Worm (Caenorhabditis elegans): ENCODE measurements around the gene ZK637.4.

Gene ZK637.4

ce11 chrIII:8904044-8904443, 10.5 kb downstream of the ZK637.4 start, which contains the start of gene lin-9 (continued):
- TF ChIP-seq nhr-47 (tag; optimal IDR thresholded peaks at IDR 0.05) (peak; percentile 98), unc-30 (tag; optimal IDR thresholded peaks at IDR 0.05) (no peak), ztf-11 (tag; optimal IDR thresholded peaks at IDR 0.05) (peak in 1 of 2 experiments; percentile 90), lsy-2 (tag; optimal IDR thresholded peaks at IDR 0.05) (peak; percentile 100), nhr-85 (tag) (peak; percentile 96), ceh-88 (GFP tag; IDR thresholded peaks at IDR 0.05) (peak; percentile 91), fkh-8 (tag; optimal IDR thresholded peaks at IDR 0.05) (peak; percentile 96), lin-15B (tag; optimal IDR thresholded peaks at IDR 0.05) (peak; percentile 98), snpc-4 (tag; optimal IDR thresholded peaks at IDR 0.05) (peak; percentile 79), tlp-1 (tag; optimal IDR thresholded peaks at IDR 0.05) (no peak), mdl-1 (tag; optimal IDR thresholded peaks at IDR 0.05) (peak in 1 of 2 experiments; percentile 92), nhr-84 (tag; optimal IDR thresholded peaks at IDR 0.05) (no peak), snu-23 (GFP tag; optimal IDR thresholded peaks at IDR 0.05) (peak; percentile 99), elt-3 (tag; optimal IDR thresholded peaks at IDR 0.05) (peak in 4 of 6 experiments; percentile 61 to 90 (median 74)), C04F5.9 (tag; optimal IDR thresholded peaks at IDR 0.05) (peak; percentile 100), Y116A8C.19 (tag; optimal IDR thresholded peaks at IDR 0.05; ENCODE audit: borderline replicate concordance) (no peak), nhr-237 (tag; optimal IDR thresholded peaks at IDR 0.05) (peak; percentile 72), grh-1 (GFP tag; IDR thresholded peaks at IDR 0.05) (peak; percentile 95), fkh-4 (tag; optimal IDR thresholded peaks at IDR 0.05; ENCODE audit: borderline replicate concordance) (peak; percentile 80), unc-62 (GFP tag; optimal IDR thresholded peaks at IDR 0.05) (no peak), nhr-77 (tag; optimal IDR thresholded peaks at IDR 0.05) (peak; percentile 91), ztf-4 (tag; optimal IDR thresholded peaks at IDR 0.05) (peak; percentile 94), lin-14 (GFP tag; optimal IDR thresholded peaks at IDR 0.05) (peak; percentile 99), aha-1 (tag; optimal IDR thresholded peaks at IDR 0.05) (peak; percentile 50), egl-27 (tag; optimal IDR thresholded peaks at IDR 0.05) (peak; percentile 20 to 37), mep-1 (tag; optimal IDR thresholded peaks at IDR 0.05) (peak; percentile 97), ceh-8 (GFP tag; optimal IDR thresholded peaks at IDR 0.05) (peak; percentile 93), C34B4.2 (tag; optimal IDR thresholded peaks at IDR 0.05) (peak; percentile 90), nhr-90 (tag; optimal IDR thresholded peaks at IDR 0.05; ENCODE audit: poor library complexity) (peak; percentile 96), blmp-1 (tag; optimal IDR thresholded peaks at IDR 0.05) (peak; percentile 92), ceh-90 (tag; optimal IDR thresholded peaks at IDR 0.05) (peak; percentile 56), mab-9 (GFP tag; IDR thresholded peaks at IDR 0.05) (peak; percentile 93)

- peak; percentile 41 to 47 for TF ChIP-seq lin-35 (GFP tag; optimal IDR thresholded peaks at IDR 0.05)
- TF ChIP-seq swsn-7 (tag; optimal IDR thresholded peaks at IDR 0.05) = peak; percentile 35
- TF ChIP-seq vab-15 (tag; optimal IDR thresholded peaks at IDR 0.05) = no peak
- TF ChIP-seq nhr-20 (tag; optimal IDR thresholded peaks at IDR 0.05) = peak; percentile 4
- no peak for TF ChIP-seq sptf-1 (tag; optimal IDR thresholded peaks at IDR 0.05)
- TF ChIP-seq jun-1 (tag; optimal IDR thresholded peaks at IDR 0.05) = no peak
- no peak for TF ChIP-seq elt-2 (tag; optimal IDR thresholded peaks at IDR 0.05)
- TF ChIP-seq unc-130 (tag; optimal IDR thresholded peaks at IDR 0.05) = no peak
- TF ChIP-seq dsc-1 (tag; optimal IDR thresholded peaks at IDR 0.05) = peak; percentile 41
- no peak for TF ChIP-seq isw-1 (GFP tag; IDR thresholded peaks at IDR 0.05)
- no peak for TF ChIP-seq snpc-4 (tag; optimal IDR thresholded peaks at IDR 0.05)
- peak; percentile 21 for TF ChIP-seq tbx-2 (tag; optimal IDR thresholded peaks at IDR 0.05)
- peak; percentile 63 for TF ChIP-seq mep-1 (tag; optimal IDR thresholded peaks at IDR 0.05)
- no peak for TF ChIP-seq nhr-77 (tag; optimal IDR thresholded peaks at IDR 0.05)
- TF ChIP-seq fkh-4 (tag; optimal IDR thresholded peaks at IDR 0.05; ENCODE audit: borderline replicate concordance) = no peak
- TF ChIP-seq nhr-19 (GFP tag; conservative IDR thresholded peaks at IDR 0.05) = no peak
- no peak for TF ChIP-seq nhr-11 (tag; optimal IDR thresholded peaks at IDR 0.05)
- no peak for TF ChIP-seq ztf-11 (tag; optimal IDR thresholded peaks at IDR 0.05)
- TF ChIP-seq hlh-4 (tag; optimal IDR thresholded peaks at IDR 0.05) = no peak
- TF ChIP-seq fkh-10 (GFP tag; optimal IDR thresholded peaks at IDR 0.05) = peak; percentile 33
- peak; percentile 11 for TF ChIP-seq fos-1 (tag; optimal IDR thresholded peaks at IDR 0.05)
- no peak for TF ChIP-seq ceh-90 (tag; optimal IDR thresholded peaks at IDR 0.05)
- TF ChIP-seq mef-2 (tag; optimal IDR thresholded peaks at IDR 0.05) = no peak
- no peak for TF ChIP-seq ces-1 (GFP tag; optimal IDR thresholded peaks at IDR 0.05)
- TF ChIP-seq pax-3 (tag; optimal IDR thresholded peaks at IDR 0.05) = no peak
- TF ChIP-seq nhr-28 (tag; optimal IDR thresholded peaks at IDR 0.05) = no peak
Observed at ce11 chrIII:8904914-8905665, 11.5 kb downstream of the ZK637.4 start, which contains the start of gene unc-32. TSS of gene unc-32 (plus strand) at chrIII:8905615.

Data from whole organism, L1 larva.